Comparison of ENCODE assay signal across 1 fruit fly cellular context in the genomic region with DNA sequence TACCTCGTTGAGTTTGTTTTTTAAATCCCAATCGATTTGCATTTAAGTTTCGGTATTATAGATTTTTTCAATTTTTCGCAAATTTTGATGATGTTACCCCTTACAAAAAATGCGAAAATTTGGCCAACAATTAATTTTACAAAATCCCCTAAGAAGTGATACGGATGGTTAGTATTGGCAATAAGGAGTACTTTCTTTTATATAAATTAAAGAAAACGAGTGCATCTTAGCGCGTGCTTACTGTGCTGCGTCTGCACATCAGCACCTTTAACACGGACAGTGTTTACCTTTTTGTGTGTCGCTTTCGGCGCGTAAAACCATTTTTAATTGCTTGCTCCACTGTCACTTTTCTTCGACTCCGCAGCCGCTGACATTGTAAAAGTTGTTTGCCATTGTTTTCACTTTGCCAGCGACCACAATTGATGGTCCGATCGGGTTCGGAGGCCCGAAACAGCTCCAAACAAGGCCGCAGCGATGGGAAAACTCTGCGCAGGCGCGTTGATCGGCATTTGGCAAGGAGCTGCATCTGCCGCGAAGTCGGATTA.
TF ChIP-seq lines count a peak whose summit lies in the region.

No protein-coding gene starts in this region.

TF ChIP-seq in whole organism, embryonic, 481 proteins besides CTCF, POLR2A, EP300 and RAD21 (continued from another document):
- peak; percentile 28 for TF ChIP-seq row (GFP tag; IDR thresholded peaks at IDR 0.05; lab: Robert Waterston, UW)
- TF ChIP-seq bbx (GFP tag; IDR thresholded peaks at IDR 0.05; lab: Robert Waterston, UW; ENCODE audit: partially characterized antibody): 0 out of 2 replicates have a peak, but pooled peaks have one; percentile 18
- TF ChIP-seq Med (GFP tag; lab: Kevin White, UChicago): peak; percentile 37
- TF ChIP-seq ttk (GFP tag; IDR thresholded peaks at IDR 0.05; lab: Robert Waterston, UW): 0 out of 2 replicates have a peak, but pooled peaks have one; percentile 21
- peak; percentile 1 for TF ChIP-seq CG11504 (tag; optimal IDR thresholded peaks at IDR 0.05; lab: Kevin White, UChicago)
- no peak for TF ChIP-seq Hmr (GFP tag; optimal IDR thresholded peaks at IDR 0.05; lab: Kevin White, UChicago)
- no peak for TF ChIP-seq Bteb2 (GFP tag; optimal IDR thresholded peaks at IDR 0.05; lab: Kevin White, UChicago)
TF ChIP-seq in whole organism, embryonic: peak in this region for 20.
